Worm (Caenorhabditis elegans) whole organism, L2 larva: ENCODE measurements around the gene Y39A3B.1.
A peak's percentile ranks its signal among the peaks of the same experiment; 100 is the strongest.

Source experiments
- aly-2 ChIP-seq: fragments of 150-350 bp; optimal IDR thresholded peaks from 2 replicates; lab custom pipeline; 2014; ENCODE audit warnings: missing biosample characterization, missing genetic modification characterization
- blmp-1 ChIP-seq: sonication (generic microtip); optimal IDR thresholded peaks from 2 replicates; lab custom pipeline; 2017; ENCODE audit warnings: missing genetic modification characterization, mild to moderate bottlenecking, missing compliant biosample characterization, antibody characterized with exemption, moderate library complexity; ENCODE audit not compliant: insufficient read depth
- ceh-16 ChIP-seq: fragments of 150-350 bp; optimal IDR thresholded peaks from 2 replicates; lab custom pipeline; 2014; ENCODE audit warnings: missing biosample characterization, missing genetic modification characterization
- elt-1 ChIP-seq: fragments of 150-350 bp; optimal IDR thresholded peaks from 2 replicates; lab custom pipeline; 2014; ENCODE audit warnings: missing biosample characterization, missing genetic modification characterization
- elt-3 ChIP-seq: sonication (generic microtip); optimal IDR thresholded peaks from 2 replicates; lab custom pipeline; 2017; ENCODE audit warnings: missing biosample characterization, missing genetic modification characterization
- fos-1 ChIP-seq: fragments of 150-350 bp; optimal IDR thresholded peaks from 2 replicates; lab custom pipeline; 2014; ENCODE audit warnings: missing biosample characterization, missing genetic modification characterization
- gmeb-1 ChIP-seq: fragments of 150-350 bp; optimal IDR thresholded peaks from 2 replicates; lab custom pipeline; 2014; ENCODE audit warnings: missing biosample characterization, missing genetic modification characterization
- lin-11 ChIP-seq: fragments of 150-350 bp; sonication (generic microtip); optimal IDR thresholded peaks from 2 replicates; lab custom pipeline; 2014; ENCODE audit warnings: missing biosample characterization, missing genetic modification characterization, inconsistent platforms, mixed read lengths
- lin-13 ChIP-seq: fragments of 150-350 bp; optimal IDR thresholded peaks from 2 replicates; lab custom pipeline; 2014; ENCODE audit warnings: missing biosample characterization, missing genetic modification reagents, missing genetic modification characterization
- lsy-2 ChIP-seq, 2 experiments: fragments of 150-350 bp in 1 of 2; sonication (generic microtip) in 1 of 2; optimal IDR thresholded peaks; 2 replicates each; lab custom pipeline; 2014 to 2017; ENCODE audit warnings: missing biosample characterization in 2 of 2, missing genetic modification characterization in 2 of 2
- nhr-21 ChIP-seq: fragments of 150-350 bp; optimal IDR thresholded peaks from 2 replicates; lab custom pipeline; 2014; ENCODE audit warnings: missing biosample characterization, missing genetic modification characterization
- nhr-6 ChIP-seq: fragments of 150-350 bp; optimal IDR thresholded peaks from 2 replicates; lab custom pipeline; 2014; ENCODE audit warnings: missing biosample characterization, missing genetic modification characterization
- skn-1 ChIP-seq: sonication (generic microtip); optimal IDR thresholded peaks from 2 replicates; lab custom pipeline; 2017; ENCODE audit warnings: missing biosample characterization, missing genetic modification characterization
- sma-3 ChIP-seq: sonication (generic microtip); optimal IDR thresholded peaks from 2 replicates; lab custom pipeline; 2016; ENCODE audit warnings: missing genetic modification reagents, missing genetic modification characterization, missing compliant biosample characterization
- sma-9 ChIP-seq, 2 experiments: fragments of 150-350 bp in 1 of 2; sonication (generic microtip) in 1 of 2; optimal IDR thresholded peaks; 2 replicates each; lab custom pipeline; 2014 to 2016; ENCODE audit warnings: missing genetic modification characterization in 2 of 2, mild to moderate bottlenecking in 1 of 2, missing biosample characterization in 1 of 2, missing compliant biosample characterization in 1 of 2, missing genetic modification reagents in 1 of 2, moderate library complexity in 1 of 2
- unc-39 ChIP-seq: fragments of 150-350 bp; optimal IDR thresholded peaks from 2 replicates; lab custom pipeline; 2014; ENCODE audit warnings: missing biosample characterization, missing genetic modification characterization
- unc-62 ChIP-seq: fragments of 150-350 bp; optimal IDR thresholded peaks from 2 replicates; lab custom pipeline; 2014; ENCODE audit warnings: missing biosample characterization, missing genetic modification reagents, missing genetic modification characterization
- ztf-4 ChIP-seq: fragments of 150-350 bp; optimal IDR thresholded peaks from 2 replicates; lab custom pipeline; 2014; ENCODE audit warnings: missing biosample characterization, missing genetic modification characterization

The Y39A3B.1 gene

DNA sequence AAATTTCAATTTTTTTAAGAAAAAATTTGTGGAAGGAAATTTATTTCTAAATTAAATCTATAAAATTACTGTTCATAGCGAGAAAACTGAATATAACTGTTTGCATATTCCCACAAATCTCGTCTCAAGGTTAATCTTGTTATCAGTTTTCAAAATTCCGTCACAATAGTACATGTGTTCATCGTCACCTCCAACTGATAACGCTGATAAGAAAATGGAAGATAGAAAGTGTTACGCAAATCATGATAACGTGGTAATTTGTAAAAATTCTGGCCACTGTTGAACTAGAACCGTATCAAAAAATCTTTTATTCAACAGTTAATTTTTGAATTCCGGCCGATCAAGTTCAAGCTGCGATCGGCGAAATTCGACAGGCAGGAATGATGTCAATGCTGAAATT is 47.6 kb downstream of the Y39A3B.1 start:
- TF ChIP-seq nhr-6 (tag; lab: Kevin White, UChicago): no peak
- TF ChIP-seq fos-1 (tag; lab: Kevin White, UChicago): peak; percentile 80
- no peak for TF ChIP-seq ceh-16
- TF ChIP-seq sma-9 (GFP tag; optimal IDR thresholded peaks at IDR 0.05; lab: Kevin White, UChicago): peak; percentile 22
- TF ChIP-seq sma-9 (tag; optimal IDR thresholded peaks at IDR 0.05; lab: Kevin White, UChicago): no peak
- no peak for TF ChIP-seq unc-39 (tag; lab: Kevin White, UChicago)

DNA sequence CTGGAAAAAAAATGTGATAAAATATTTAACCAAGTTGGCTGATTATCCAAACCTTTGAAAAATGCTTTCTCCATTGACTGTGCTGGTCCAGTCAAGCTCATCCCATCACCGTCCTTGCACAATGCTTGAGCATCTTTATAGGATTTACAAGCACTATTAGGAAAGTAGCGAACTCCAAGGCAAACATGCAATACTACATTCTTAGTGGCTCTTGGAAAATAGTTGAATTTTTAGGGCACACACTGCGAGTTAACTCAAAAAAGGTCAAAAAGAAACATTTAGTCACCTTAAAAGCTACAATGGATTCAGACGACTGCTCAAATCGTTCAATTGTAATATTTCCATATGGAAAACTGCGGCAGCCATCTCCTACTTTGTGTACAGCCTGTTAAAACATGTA is 48.3 kb downstream of the Y39A3B.1 start, which contains the start of gene M01E10.3:
M01E10.3 (minus strand) TSS at position 101 of the 400 bp plus-strand sequence.
- no peak for TF ChIP-seq sma-9 (GFP tag; optimal IDR thresholded peaks at IDR 0.05; lab: Kevin White, UChicago)
- no peak for TF ChIP-seq sma-9 (tag; optimal IDR thresholded peaks at IDR 0.05; lab: Kevin White, UChicago)
- TF ChIP-seq skn-1: no peak
- TF ChIP-seq lin-11: no peak
- no peak for TF ChIP-seq nhr-21 (tag; lab: Kevin White, UChicago)
- TF ChIP-seq sma-3 (GFP tag; lab: Kevin White, UChicago): no peak
- no peak for TF ChIP-seq ztf-4 (tag; lab: Kevin White, UChicago)
- no peak for TF ChIP-seq lsy-2 (tag; optimal IDR thresholded peaks at IDR 0.05; lab: Kevin White, UChicago)

DNA sequence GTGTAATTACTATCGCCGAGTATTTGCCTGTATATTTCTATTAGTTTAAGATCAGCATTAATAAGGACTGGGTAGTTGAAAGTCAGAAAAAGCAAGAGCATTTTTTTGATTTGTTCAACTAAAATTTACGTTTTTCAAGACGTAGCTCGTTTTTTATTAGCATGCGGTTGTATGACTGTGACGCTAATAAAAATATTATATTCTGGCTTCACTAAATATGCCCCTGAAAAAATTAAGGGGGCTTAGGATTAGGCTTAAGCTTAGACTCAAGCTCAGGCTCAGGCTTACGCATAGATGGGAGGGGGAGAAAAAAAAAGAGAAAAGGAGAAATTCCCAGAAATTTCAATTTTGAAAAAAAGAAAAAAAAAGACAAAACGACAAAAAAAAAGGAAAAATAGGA is 51.7 kb downstream of the Y39A3B.1 start, which contains the start of gene Y39A3A.2:
Y39A3A.2 (minus strand) TSS at position 101 of the 400 bp plus-strand sequence.
- TF ChIP-seq elt-1 (tag; lab: Kevin White, UChicago): no peak
- no peak for TF ChIP-seq nhr-21 (tag; lab: Kevin White, UChicago)
- TF ChIP-seq aly-2 (tag; lab: Kevin White, UChicago): no peak
- TF ChIP-seq lin-13: no peak
- no peak for TF ChIP-seq unc-62 (GFP tag; lab: Kevin White, UChicago)
- no peak for TF ChIP-seq gmeb-1
- no peak for TF ChIP-seq sma-3 (GFP tag; lab: Kevin White, UChicago)
- no peak for TF ChIP-seq elt-3 (tag; lab: Kevin White, UChicago)
- TF ChIP-seq blmp-1: no peak
